Worm (Caenorhabditis elegans): ENCODE measurements around the gene metl-6.

Gene metl-6

DNA sequence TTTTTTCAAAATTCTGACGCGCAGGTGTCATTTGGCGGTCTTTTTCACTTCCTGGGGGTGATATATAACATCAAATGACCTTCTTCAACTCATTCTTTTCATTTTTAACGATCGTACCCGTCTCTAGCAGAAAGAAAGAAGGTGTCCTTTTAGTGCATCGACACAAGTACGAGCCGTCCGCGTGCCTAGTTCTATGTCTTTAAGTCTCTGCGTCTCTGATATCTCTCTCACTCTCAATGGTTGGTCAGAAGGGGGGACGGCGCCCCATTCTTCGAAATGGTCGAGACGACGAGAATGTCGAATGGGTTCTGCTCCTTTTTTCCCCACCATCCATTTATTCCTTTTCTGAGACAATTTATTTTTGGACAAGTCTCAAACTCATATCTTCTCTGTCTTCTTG lies 34.2 kb upstream of the metl-6 start (continued):
- TF ChIP-seq ztf-11 (tag; optimal IDR thresholded peaks at IDR 0.05) (no peak), C34F6.9 (tag; optimal IDR thresholded peaks at IDR 0.05) (peak; percentile 49)

DNA sequence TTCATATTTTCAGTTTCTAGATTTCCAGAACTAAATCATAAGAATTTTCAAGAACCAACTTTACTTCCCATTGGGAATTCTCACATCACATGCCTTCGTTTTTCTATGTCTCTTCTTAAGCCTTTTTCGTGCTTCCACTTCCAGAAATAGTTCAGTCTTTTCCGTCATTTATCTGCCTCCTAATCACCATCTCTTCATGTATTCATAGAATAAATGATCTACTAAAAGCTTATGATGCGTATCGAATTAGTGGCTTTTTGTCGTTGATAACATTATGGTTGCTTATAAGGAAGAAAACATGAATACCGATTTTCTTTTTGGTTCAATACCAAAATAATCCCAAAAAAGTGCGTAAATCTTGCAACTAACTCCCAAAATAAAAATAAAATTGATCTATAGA lies 33.3 kb upstream of the metl-6 start:
- TF ChIP-seq lin-39 (tag; optimal IDR thresholded peaks at IDR 0.05) (no peak), ztf-4 (tag; optimal IDR thresholded peaks at IDR 0.05) (peak; percentile 20), unc-55 (GFP tag; optimal IDR thresholded peaks at IDR 0.05) (peak; percentile 71)

DNA sequence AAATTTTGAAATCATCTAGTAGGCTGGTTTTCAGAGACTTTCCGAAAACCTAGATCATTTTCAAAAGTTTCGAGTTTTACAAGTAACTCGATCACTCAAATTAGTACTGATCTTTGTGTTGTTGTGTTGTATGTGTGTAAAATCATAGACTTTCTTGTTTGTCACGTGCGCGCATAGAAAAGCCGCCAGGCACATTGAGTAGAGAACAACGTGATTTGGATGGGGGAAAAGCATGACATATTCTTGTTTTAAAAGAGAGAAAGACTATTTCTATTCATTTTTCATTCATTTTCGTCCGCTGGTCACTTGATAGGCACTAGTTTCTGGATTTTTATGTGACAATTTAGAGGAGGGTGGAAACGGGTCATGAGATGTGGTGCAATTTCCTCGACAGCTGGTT lies 32.7 kb upstream of the metl-6 start:
- no peak for TF ChIP-seq unc-39 (tag; optimal IDR thresholded peaks at IDR 0.05)
- peak; percentile 3 for TF ChIP-seq blmp-1 (tag; optimal IDR thresholded peaks at IDR 0.05; ENCODE audit: insufficient read depth)
- TF ChIP-seq mdl-1 (tag; optimal IDR thresholded peaks at IDR 0.05): peak; percentile 66 to 69
- TF ChIP-seq unc-55 (GFP tag; optimal IDR thresholded peaks at IDR 0.05): peak; percentile 27
- TF ChIP-seq Y55F3AM.14 (GFP tag; optimal IDR thresholded peaks at IDR 0.05): no peak
- TF ChIP-seq nhr-12 (tag; optimal IDR thresholded peaks at IDR 0.05): no peak
- TF ChIP-seq sem-4 (tag; optimal IDR thresholded peaks at IDR 0.05): peak; percentile 60
- peak; percentile 61 for TF ChIP-seq C34F6.9 (tag; optimal IDR thresholded peaks at IDR 0.05)
- peak; percentile 81 for TF ChIP-seq nhr-129 (tag; optimal IDR thresholded peaks at IDR 0.05)
- TF ChIP-seq dmd-4 (tag; optimal IDR thresholded peaks at IDR 0.05): no peak
- peak; percentile 7 for TF ChIP-seq mab-5 (tag; optimal IDR thresholded peaks at IDR 0.05)
- TF ChIP-seq unc-62 (GFP tag; optimal IDR thresholded peaks at IDR 0.05): no peak
- peak; percentile 33 for TF ChIP-seq nhr-21 (tag; optimal IDR thresholded peaks at IDR 0.05)
- peak in 1 of 2 experiments; percentile 76 for TF ChIP-seq lsy-2 (tag; optimal IDR thresholded peaks at IDR 0.05)
- peak; percentile 78 for TF ChIP-seq sma-9 (GFP tag; optimal IDR thresholded peaks at IDR 0.05)
- TF ChIP-seq sma-9 (tag; optimal IDR thresholded peaks at IDR 0.05): no peak
- TF ChIP-seq nhr-25 (tag; optimal IDR thresholded peaks at IDR 0.05): peak; percentile 46

DNA sequence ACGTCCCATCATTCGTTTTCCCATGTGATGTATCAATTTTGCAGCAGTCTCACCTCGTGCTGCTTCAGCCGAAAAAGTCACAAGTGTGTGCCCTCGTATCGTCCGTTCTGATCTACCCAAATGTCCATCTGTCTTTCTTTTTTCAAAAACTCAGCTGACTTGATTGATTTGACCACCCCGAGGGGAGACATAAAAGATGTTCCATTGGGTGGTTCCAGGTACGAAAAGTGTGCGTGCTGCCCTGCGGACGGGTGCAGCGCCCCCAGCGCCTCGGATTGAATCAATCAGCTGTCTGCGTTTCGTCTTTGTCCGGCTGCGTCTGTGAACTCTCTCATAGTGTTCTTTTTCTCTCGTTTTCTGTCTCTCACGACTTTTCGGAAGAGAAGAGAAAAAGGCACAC lies 31.7 kb upstream of the metl-6 start:
- TF ChIP-seq F13H6.1 (tag; optimal IDR thresholded peaks at IDR 0.05) (peak; percentile 66), snpc-4 (tag; optimal IDR thresholded peaks at IDR 0.05) (no peak), lin-13 (GFP tag; optimal IDR thresholded peaks at IDR 0.05) (peak; percentile 2), blmp-1 (tag; optimal IDR thresholded peaks at IDR 0.05; ENCODE audit: insufficient read depth) (peak; percentile 12), nhr-237 (tag; optimal IDR thresholded peaks at IDR 0.05) (no peak), nhr-21 (tag; optimal IDR thresholded peaks at IDR 0.05) (peak; percentile 72), ceh-82 (tag; optimal IDR thresholded peaks at IDR 0.05) (no peak), lin-39 (tag; optimal IDR thresholded peaks at IDR 0.05) (no peak), nhr-77 (tag; optimal IDR thresholded peaks at IDR 0.05) (no peak), nhr-11 (tag; optimal IDR thresholded peaks at IDR 0.05) (no peak), ztf-4 (tag; optimal IDR thresholded peaks at IDR 0.05) (no peak), unc-39 (tag; optimal IDR thresholded peaks at IDR 0.05) (no peak), dmd-4 (tag; optimal IDR thresholded peaks at IDR 0.05) (no peak), skn-1 (tag; optimal IDR thresholded peaks at IDR 0.05) (no peak), egl-27 (tag; optimal IDR thresholded peaks at IDR 0.05) (peak; percentile 51), Y55F3AM.14 (GFP tag; optimal IDR thresholded peaks at IDR 0.05) (peak; percentile 61), sma-9 (GFP tag; optimal IDR thresholded peaks at IDR 0.05) (peak; percentile 89), sma-9 (tag; optimal IDR thresholded peaks at IDR 0.05) (no peak), nhr-6 (tag; optimal IDR thresholded peaks at IDR 0.05) (peak; percentile 47), ceh-16 (tag; optimal IDR thresholded peaks at IDR 0.05) (peak; percentile 72), mab-5 (tag; optimal IDR thresholded peaks at IDR 0.05) (peak; percentile 38), zag-1 (tag; optimal IDR thresholded peaks at IDR 0.05) (no peak), crh-2 (tag; optimal IDR thresholded peaks at IDR 0.05) (peak; percentile 0), nhr-129 (tag; optimal IDR thresholded peaks at IDR 0.05) (peak; percentile 85), sma-3 (GFP tag; optimal IDR thresholded peaks at IDR 0.05) (peak; percentile 30), mdl-1 (tag; optimal IDR thresholded peaks at IDR 0.05) (peak in 1 of 2 experiments; percentile 63), sem-4 (tag; optimal IDR thresholded peaks at IDR 0.05) (peak; percentile 85), R02D3.7 (tag; optimal IDR thresholded peaks at IDR 0.05) (no peak), ZK546.5 (tag; optimal IDR thresholded peaks at IDR 0.05) (no peak), ama-1 (optimal IDR thresholded peaks at IDR 0.05) (peak; percentile 3), unc-62 (GFP tag; optimal IDR thresholded peaks at IDR 0.05) (no peak), nhr-23 (tag; optimal IDR thresholded peaks at IDR 0.05) (no peak), nhr-10 (tag; optimal IDR thresholded peaks at IDR 0.05) (no peak), aly-2 (tag; optimal IDR thresholded peaks at IDR 0.05) (no peak), ztf-11 (tag; optimal IDR thresholded peaks at IDR 0.05) (no peak), fos-1 (tag; optimal IDR thresholded peaks at IDR 0.05) (peak; percentile 23), ztf-1 (GFP tag; conservative IDR thresholded peaks at IDR 0.05) (no peak), lin-11 (tag; optimal IDR thresholded peaks at IDR 0.05) (peak; percentile 18), C34F6.9 (tag; optimal IDR thresholded peaks at IDR 0.05) (peak; percentile 72), alr-1 (tag; optimal IDR thresholded peaks at IDR 0.05) (no peak), elt-1 (tag; optimal IDR thresholded peaks at IDR 0.05) (no peak), lsy-2 (tag; optimal IDR thresholded peaks at IDR 0.05) (peak in 1 of 2 experiments; percentile 69), peb-1 (tag; optimal IDR thresholded peaks at IDR 0.05) (no peak), nhr-25 (tag; optimal IDR thresholded peaks at IDR 0.05) (peak; percentile 79)
